Worm (Caenorhabditis elegans) whole organism, L4 larva: ENCODE measurements around the gene str-228.
"Not testable (repeated sequence)": the region's sequence is repeated elsewhere in the genome, so short reads cannot be mapped to it uniquely, and the experiment has no call there.

ENCODE experiments used
- F37D6.2 ChIP-seq: sonication (generic microtip); optimal IDR thresholded peaks from 2 replicates; lab custom pipeline; 2016; ENCODE audit warnings: mild to moderate bottlenecking, missing genetic modification characterization, missing compliant biosample characterization
- F44E2.7 ChIP-seq: fragments of 200-800 bp; sonication (Bioruptor generic); IDR thresholded peaks from 2 replicates; pipeline ENCODE4 v2.1.2; 2022; ENCODE audit warnings: missing genetic modification characterization, missing compliant biosample characterization
- F49E8.2 ChIP-seq: sonication (generic microtip); optimal IDR thresholded peaks from 2 replicates; lab custom pipeline; 2016; ENCODE audit warnings: missing compliant biosample characterization, mild to moderate bottlenecking, missing genetic modification characterization, borderline replicate concordance
- R02D3.7 ChIP-seq: fragments of 150-350 bp; sonication (generic microtip); optimal IDR thresholded peaks from 3 replicates; lab custom pipeline; 2014; ENCODE audit warnings: missing biosample characterization, missing genetic modification characterization
- T20F7.1 ChIP-seq: fragments of 200-800 bp; sonication (Bioruptor generic); optimal IDR thresholded peaks from 2 replicates; lab custom pipeline; 2018; ENCODE audit warnings: mild to moderate bottlenecking, missing genetic modification characterization, missing compliant biosample characterization
- ama-1 ChIP-seq: fragments of 150-350 bp; optimal IDR thresholded peaks from 2 replicates; lab custom pipeline; 2014; ENCODE audit warnings: inconsistent platforms, mixed read lengths
- daf-8 ChIP-seq: fragments of 200-800 bp; sonication (Bioruptor generic); IDR thresholded peaks from 2 replicates; pipeline ENCODE4 v1.3.6; 2022; ENCODE audit warnings: missing genetic modification characterization, missing compliant biosample characterization
- egl-43 ChIP-seq: fragments of 200-800 bp; sonication (Bioruptor generic); IDR thresholded peaks from 2 replicates; pipeline ENCODE4 v1.3.6; 2022; ENCODE audit warnings: missing genetic modification reagents, missing genetic modification characterization, missing compliant biosample characterization
- fkh-10 ChIP-seq: fragments of 150-350 bp; optimal IDR thresholded peaks from 2 replicates; lab custom pipeline; 2014; ENCODE audit warnings: missing biosample characterization, missing genetic modification reagents, missing genetic modification characterization
- fos-1 ChIP-seq: fragments of 150-350 bp; optimal IDR thresholded peaks from 2 replicates; lab custom pipeline; 2014; ENCODE audit warnings: missing biosample characterization, missing genetic modification characterization
- hlh-11 ChIP-seq: fragments of 200-800 bp; sonication (Bioruptor generic); optimal IDR thresholded peaks from 2 replicates; lab custom pipeline; 2018; ENCODE audit warnings: mild to moderate bottlenecking, missing genetic modification characterization, missing compliant biosample characterization
- hlh-30 ChIP-seq: sonication (generic microtip); optimal IDR thresholded peaks from 2 replicates; lab custom pipeline; 2017; ENCODE audit warnings: antibody characterized with exemption, mild to moderate bottlenecking, missing genetic modification characterization, missing compliant biosample characterization; ENCODE audit not compliant: insufficient read depth
- jun-1 ChIP-seq: fragments of 150-350 bp; optimal IDR thresholded peaks from 2 replicates; lab custom pipeline; 2014; ENCODE audit warnings: missing biosample characterization, missing genetic modification reagents, missing genetic modification characterization
- lim-7 ChIP-seq: fragments of 200-800 bp; sonication (Bioruptor generic); IDR thresholded peaks from 2 replicates; pipeline ENCODE4 v1.3.6; 2022; ENCODE audit warnings: missing genetic modification characterization, missing compliant biosample characterization
- lin-15B ChIP-seq: fragments of 150-350 bp; sonication (generic microtip); optimal IDR thresholded peaks from 3 replicates; lab custom pipeline; 2014; ENCODE audit warnings: missing biosample characterization, missing genetic modification characterization
- lin-29 ChIP-seq: fragments of 200-800 bp; sonication (Bioruptor generic); IDR thresholded peaks from 2 replicates; pipeline ENCODE4 v1.3.6; 2022; ENCODE audit warnings: missing genetic modification reagents, missing genetic modification characterization, missing compliant biosample characterization
- lin-39 ChIP-seq: fragments of 150-350 bp; optimal IDR thresholded peaks from 2 replicates; lab custom pipeline; 2014; ENCODE audit warnings: missing biosample characterization, missing genetic modification reagents, missing genetic modification characterization
- lsy-2 ChIP-seq, 2 experiments: fragments of 150-350 bp in 1 of 2; sonication (generic microtip) in 1 of 2; optimal IDR thresholded peaks; 2 replicates each; lab custom pipeline; 2014 to 2017; ENCODE audit warnings: missing biosample characterization in 2 of 2, missing genetic modification characterization in 2 of 2
- mep-1 ChIP-seq: fragments of 150-350 bp; sonication (generic microtip); optimal IDR thresholded peaks from 3 replicates; lab custom pipeline; 2014; ENCODE audit warnings: missing biosample characterization, missing genetic modification characterization
- nhr-25 ChIP-seq: sonication (generic microtip); optimal IDR thresholded peaks from 2 replicates; lab custom pipeline; 2017; ENCODE audit warnings: missing genetic modification characterization, mild to moderate bottlenecking, missing compliant biosample characterization, antibody characterized with exemption, moderate library complexity, borderline replicate concordance; ENCODE audit not compliant: insufficient read depth
- nhr-28 ChIP-seq: fragments of 150-350 bp; optimal IDR thresholded peaks from 2 replicates; lab custom pipeline; 2014; ENCODE audit warnings: missing biosample characterization, missing genetic modification characterization
- nhr-41 ChIP-seq: fragments of 200-800 bp; sonication (Bioruptor generic); IDR thresholded peaks from 2 replicates; pipeline ENCODE4 v1.3.6; 2022; ENCODE audit warnings: missing genetic modification reagents, missing genetic modification characterization, missing compliant biosample characterization
- sdz-12 ChIP-seq: fragments of 200-800 bp; sonication (Bioruptor generic); optimal IDR thresholded peaks from 2 replicates; lab custom pipeline; 2018; ENCODE audit warnings: mild to moderate bottlenecking, missing genetic modification characterization, missing compliant biosample characterization
- set-16 ChIP-seq: fragments of 200-800 bp; sonication (Bioruptor generic); IDR thresholded peaks from 2 replicates; pipeline ENCODE4 v1.3.6; 2022; ENCODE audit warnings: missing genetic modification reagents, missing genetic modification characterization, missing compliant biosample characterization
- zip-2 ChIP-seq: fragments of 150-350 bp; optimal IDR thresholded peaks from 2 replicates; lab custom pipeline; 2014; ENCODE audit warnings: missing biosample characterization, missing genetic modification characterization
- ztf-7 ChIP-seq: fragments of 150-350 bp; optimal IDR thresholded peaks from 2 replicates; lab custom pipeline; 2014; ENCODE audit warnings: missing biosample characterization, missing genetic modification characterization

The str-228 gene

ce11 chrV:3552740-3553469 lies 42.9 kb downstream of the str-228 start, which contains the start of gene T24A6.20 (continued):
- TF ChIP-seq daf-8 (no peak), set-16 (no peak)

ce11 chrV:3554869-3555268 lies 44.9 kb downstream of the str-228 start, which contains the start of gene grl-29:
TSS of gene grl-29 (minus strand) at chrV:3555236.
- TF ChIP-seq set-16 (peak; percentile 88; the same call in 1 of the 2 replicates), ztf-7 (tag; lab: Kevin White, UChicago) (no peak), egl-43 (GFP tag; lab: Robert Waterston, UW) (peak; percentile 70), F44E2.7 (no peak), nhr-28 (no peak), lin-15B (tag; lab: Kevin White, UChicago) (no peak), F49E8.2 (tag; lab: Kevin White, UChicago) (no peak), lsy-2 (tag; optimal IDR thresholded peaks at IDR 0.05; lab: Kevin White, UChicago) (no peak)
- TF ChIP-seq, all 104 proteins: peak for 2

ce11 chrV:3555986-3556385 lies 46.0 kb downstream of the str-228 start, which contains the start of gene grl-30:
TSS of gene grl-30 (plus strand) at chrV:3556286.
- no peak for TF ChIP-seq lin-39
- TF ChIP-seq sdz-12 (GFP tag; lab: Kevin White, UChicago): no peak
- TF ChIP-seq fkh-10: no peak
- no peak for TF ChIP-seq hlh-11 (tag; lab: Kevin White, UChicago)
- TF ChIP-seq F37D6.2 (tag; lab: Kevin White, UChicago): no peak
- TF ChIP-seq F44E2.7: no peak
- no peak for TF ChIP-seq fos-1 (tag; lab: Kevin White, UChicago)
- TF ChIP-seq jun-1: no peak
- no peak for TF ChIP-seq hlh-30 (tag; lab: Kevin White, UChicago)
- no peak for TF ChIP-seq nhr-25 (tag; lab: Kevin White, UChicago)
- TF ChIP-seq lin-29: no peak

ce11 chrV:3557422-3557821 lies 47.4 kb downstream of the str-228 start, which contains the start of gene grl-31:
TSS of gene grl-31 (minus strand) at chrV:3557778.
- TF ChIP-seq zip-2 (tag; lab: Kevin White, UChicago): no peak
- TF ChIP-seq set-16: peak; percentile 51
- peak; percentile 21; the same call in 1 of the 2 replicates for TF ChIP-seq lim-7
- TF ChIP-seq ama-1: no peak
- no peak for TF ChIP-seq nhr-41
- TF ChIP-seq T20F7.1 (GFP tag; lab: Kevin White, UChicago): no peak
- no peak for TF ChIP-seq R02D3.7

DNA sequence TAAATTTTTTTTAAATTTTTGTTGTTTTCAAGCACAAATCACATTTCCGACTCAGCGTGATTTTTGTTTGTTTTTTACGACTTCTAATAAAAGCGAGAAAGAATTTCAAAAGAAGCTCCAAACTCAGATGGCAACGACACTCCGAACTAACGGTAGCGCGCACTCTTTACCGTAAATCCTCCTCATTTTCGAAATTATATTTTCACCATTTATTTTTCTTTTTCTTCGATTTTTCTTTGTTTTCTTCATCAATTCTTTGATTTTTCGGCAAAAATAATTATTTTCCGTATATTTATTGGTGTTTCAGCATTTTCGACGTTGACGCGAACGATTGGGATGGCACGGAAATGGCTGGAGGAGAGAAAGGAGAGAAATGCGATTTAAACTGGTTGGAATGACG lies 48.8 kb downstream of the str-228 start, which contains the start of gene T24A6.1:
T24A6.1 (plus strand) TSS at position 301 of the 400 bp plus-strand sequence.
- not testable (repeated sequence) for TF ChIP-seq hlh-11 (tag; lab: Kevin White, UChicago); mep-1 (tag; lab: Kevin White, UChicago); lin-39

DNA sequence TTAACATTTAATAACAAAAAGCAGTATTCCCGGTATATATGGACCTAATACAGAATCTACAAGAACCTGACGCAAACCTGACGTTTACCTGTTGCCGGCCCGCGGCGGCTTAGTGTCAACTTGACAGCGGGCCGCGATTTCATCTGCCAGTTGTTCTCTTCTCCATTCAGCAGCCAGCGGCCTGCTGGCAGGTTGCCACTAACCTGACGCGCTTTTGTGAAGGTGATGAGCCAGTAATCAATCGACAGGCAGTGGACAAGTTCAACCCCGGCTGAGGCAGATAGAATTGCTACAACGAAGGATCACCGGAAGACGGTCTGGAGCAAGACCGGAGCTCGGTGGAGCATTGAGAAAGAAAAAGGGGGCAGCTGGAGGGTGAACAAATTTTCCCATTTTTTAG lies 49.7 kb downstream of the str-228 start:
- peak; percentile 58; the same call in 1 of the 2 replicates for TF ChIP-seq set-16
